Worm (Caenorhabditis elegans) whole organism, L4 larva: ENCODE data around the gene cpr-6.
A peak's percentile ranks its signal among the peaks of the same experiment; 100 is the strongest.

Experiments
- T20F7.1 ChIP-seq: fragments of 200-800 bp; sonication (Bioruptor generic); optimal IDR thresholded peaks from 2 replicates; lab custom pipeline; 2018; ENCODE audit warnings: mild to moderate bottlenecking, missing genetic modification characterization, missing compliant biosample characterization
- ceh-62 ChIP-seq: sonication (generic microtip); optimal IDR thresholded peaks from 2 replicates; lab custom pipeline; 2017; ENCODE audit warnings: missing biosample characterization, missing genetic modification characterization
- ceh-82 ChIP-seq: sonication (generic microtip); optimal IDR thresholded peaks from 2 replicates; lab custom pipeline; 2017; ENCODE audit warnings: missing biosample characterization, missing genetic modification characterization
- egl-27 ChIP-seq: sonication (generic microtip); optimal IDR thresholded peaks from 3 replicates; lab custom pipeline; 2017; ENCODE audit warnings: missing biosample characterization, missing genetic modification reagents, missing genetic modification characterization
- fkh-10 ChIP-seq: fragments of 150-350 bp; optimal IDR thresholded peaks from 2 replicates; lab custom pipeline; 2014; ENCODE audit warnings: missing biosample characterization, missing genetic modification reagents, missing genetic modification characterization
- fos-1 ChIP-seq: fragments of 150-350 bp; optimal IDR thresholded peaks from 2 replicates; lab custom pipeline; 2014; ENCODE audit warnings: missing biosample characterization, missing genetic modification characterization
- lim-7 ChIP-seq: fragments of 200-800 bp; sonication (Bioruptor generic); IDR thresholded peaks from 2 replicates; pipeline ENCODE4 v1.3.6; 2022; ENCODE audit warnings: missing genetic modification characterization, missing compliant biosample characterization
- lin-1 ChIP-seq: fragments of 200-800 bp; sonication (Bioruptor generic); IDR thresholded peaks from 2 replicates; pipeline ENCODE4 v1.3.6; 2022; ENCODE audit warnings: missing genetic modification reagents, missing genetic modification characterization, missing compliant biosample characterization
- lir-3 ChIP-seq: sonication (generic microtip); optimal IDR thresholded peaks from 2 replicates; lab custom pipeline; 2016; ENCODE audit warnings: mild to moderate bottlenecking, missing genetic modification characterization, missing compliant biosample characterization
- nhr-11 ChIP-seq: fragments of 150-350 bp; optimal IDR thresholded peaks from 2 replicates; lab custom pipeline; 2014; ENCODE audit warnings: missing biosample characterization, missing genetic modification characterization
- pqm-1 ChIP-seq: sonication (generic microtip); optimal IDR thresholded peaks from 2 replicates; lab custom pipeline; 2017; ENCODE audit warnings: missing biosample characterization, missing genetic modification characterization

DNA sequence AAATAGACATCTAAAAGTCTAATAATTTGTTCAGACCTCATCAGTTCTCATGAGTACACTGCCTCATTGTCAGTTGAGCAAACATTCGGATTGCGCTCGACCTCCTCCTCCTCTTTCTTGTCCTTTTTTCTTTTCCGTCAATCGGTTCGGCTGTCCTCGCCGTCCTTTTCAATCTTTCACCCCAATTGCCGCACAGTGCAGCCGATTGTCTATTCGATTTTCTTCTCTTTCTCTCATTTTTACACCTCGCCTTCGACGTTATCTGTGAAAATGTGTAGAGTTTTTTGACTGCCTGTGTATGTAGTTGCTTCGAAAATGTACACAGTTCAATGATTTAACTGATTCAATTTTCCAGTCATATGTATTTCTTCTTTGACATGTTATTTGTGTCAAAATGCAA is 46.2 kb downstream of the cpr-6 start:
- TF ChIP-seq nhr-11 (tag; lab: Kevin White, UChicago): no peak
- no peak for TF ChIP-seq fkh-10
- TF ChIP-seq lim-7 (GFP tag; lab: Robert Waterston, UW): no peak
- TF ChIP-seq pqm-1: peak; percentile 56
- no peak for TF ChIP-seq ceh-62
- TF ChIP-seq lir-3 (tag; lab: Kevin White, UChicago): no peak
- no peak for TF ChIP-seq lin-1
- no peak for TF ChIP-seq T20F7.1 (GFP tag; lab: Kevin White, UChicago)
- no peak for TF ChIP-seq egl-27 (tag; lab: Kevin White, UChicago)
- TF ChIP-seq fos-1 (tag; lab: Kevin White, UChicago): no peak
- no peak for TF ChIP-seq ceh-82 (tag; lab: Kevin White, UChicago)
